Worm (Caenorhabditis elegans) whole organism, L4 larva: ENCODE data around the gene zip-12.

Experiments
- F37D6.2 ChIP-seq: sonication (generic microtip); optimal IDR thresholded peaks from 2 replicates; lab custom pipeline; 2016; ENCODE audit warnings: mild to moderate bottlenecking, missing genetic modification characterization, missing compliant biosample characterization
- dve-1 ChIP-seq: sonication (generic microtip); optimal IDR thresholded peaks from 2 replicates; lab custom pipeline; 2017; ENCODE audit warnings: antibody characterized with exemption, mild to moderate bottlenecking, missing genetic modification characterization, missing compliant biosample characterization; ENCODE audit not compliant: insufficient read depth
- egl-27 ChIP-seq: sonication (generic microtip); optimal IDR thresholded peaks from 3 replicates; lab custom pipeline; 2017; ENCODE audit warnings: missing biosample characterization, missing genetic modification reagents, missing genetic modification characterization
- fkh-10 ChIP-seq: fragments of 150-350 bp; optimal IDR thresholded peaks from 2 replicates; lab custom pipeline; 2014; ENCODE audit warnings: missing biosample characterization, missing genetic modification reagents, missing genetic modification characterization
- hlh-30 ChIP-seq: sonication (generic microtip); optimal IDR thresholded peaks from 2 replicates; lab custom pipeline; 2017; ENCODE audit warnings: antibody characterized with exemption, mild to moderate bottlenecking, missing genetic modification characterization, missing compliant biosample characterization; ENCODE audit not compliant: insufficient read depth
- lin-39 ChIP-seq: fragments of 150-350 bp; optimal IDR thresholded peaks from 2 replicates; lab custom pipeline; 2014; ENCODE audit warnings: missing biosample characterization, missing genetic modification reagents, missing genetic modification characterization
- nhr-25 ChIP-seq: sonication (generic microtip); optimal IDR thresholded peaks from 2 replicates; lab custom pipeline; 2017; ENCODE audit warnings: missing genetic modification characterization, mild to moderate bottlenecking, missing compliant biosample characterization, antibody characterized with exemption, moderate library complexity, borderline replicate concordance; ENCODE audit not compliant: insufficient read depth
- nhr-76 ChIP-seq: fragments of 150-350 bp; optimal IDR thresholded peaks from 2 replicates; lab custom pipeline; 2014; ENCODE audit warnings: missing biosample characterization, missing genetic modification characterization
- pqm-1 ChIP-seq: sonication (generic microtip); optimal IDR thresholded peaks from 2 replicates; lab custom pipeline; 2017; ENCODE audit warnings: missing biosample characterization, missing genetic modification characterization
- ztf-11 ChIP-seq: fragments of 150-350 bp; optimal IDR thresholded peaks from 2 replicates; lab custom pipeline; 2014; ENCODE audit warnings: missing biosample characterization, missing genetic modification characterization

- TF ChIP-seq hlh-30, result no peak
- no peak for TF ChIP-seq pqm-1 (tag; lab: Kevin White, UChicago)
- TF ChIP-seq fkh-10, result no peak
- no peak for TF ChIP-seq nhr-76
- TF ChIP-seq lin-39 (tag; lab: Kevin White, UChicago), result no peak
- TF ChIP-seq nhr-25, result no peak
- TF ChIP-seq F37D6.2 (tag; lab: Kevin White, UChicago), result no peak
- no peak for TF ChIP-seq dve-1 (tag; lab: Kevin White, UChicago)
- no peak for TF ChIP-seq ztf-11 (tag; lab: Kevin White, UChicago)
- TF ChIP-seq egl-27 (tag; lab: Kevin White, UChicago), result no peak
Measured at ce11 chrIII:12358461-12358860, 30.7 kb downstream of the zip-12 start, which contains the start of gene Y75B8A.32.
